Worm (Caenorhabditis elegans): Measurements from ENCODE around the gene dim-1.
A peak's percentile ranks its signal among the peaks of the same experiment; 100 is the strongest.

DNA sequence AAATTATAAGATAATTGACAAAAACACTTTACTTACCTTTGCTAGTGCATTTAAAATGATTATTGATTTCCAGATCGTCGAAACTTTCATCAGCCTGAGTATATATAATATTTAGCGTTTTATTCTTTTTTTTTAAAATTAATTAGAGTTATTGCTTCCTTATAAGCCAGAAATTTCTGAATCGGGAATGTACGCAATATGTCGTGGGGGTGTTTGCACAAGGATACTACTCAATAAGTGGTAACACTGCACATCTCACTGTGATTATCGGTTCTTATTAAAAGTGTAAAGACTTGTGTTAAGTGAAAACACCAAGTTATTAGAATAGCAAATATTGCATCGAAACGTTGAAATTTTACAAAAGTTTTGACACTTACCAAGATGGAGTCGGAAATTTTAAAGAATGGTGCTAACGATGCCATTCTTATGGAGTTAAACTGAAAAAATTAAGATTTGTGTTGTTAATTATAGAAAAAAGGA lies at the start of gene dim-1:
- TF ChIP-seq nhr-2 (tag; optimal IDR thresholded peaks at IDR 0.05): no peak
- TF ChIP-seq ces-1 (GFP tag; optimal IDR thresholded peaks at IDR 0.05): peak; percentile 52
- TF ChIP-seq elt-3 (tag; optimal IDR thresholded peaks at IDR 0.05): no peak
- TF ChIP-seq ztf-11 (tag; optimal IDR thresholded peaks at IDR 0.05): no peak
- TF ChIP-seq elt-1 (tag; optimal IDR thresholded peaks at IDR 0.05; ENCODE audit: borderline replicate concordance, insufficient read depth): no peak
- no peak for TF ChIP-seq sptf-1 (tag; optimal IDR thresholded peaks at IDR 0.05)
- no peak for TF ChIP-seq tbx-8 (GFP tag; optimal IDR thresholded peaks at IDR 0.05)
- TF ChIP-seq lin-13 (tag; optimal IDR thresholded peaks at IDR 0.05): no peak

All from whole organism, mixed stage, embryonic.